Worm (Caenorhabditis elegans) whole organism, mixed stage, embryonic: ENCODE measurements around the gene glb-1.

Experiments
- M03D4.4 ChIP-seq: sonication (generic microtip); optimal IDR thresholded peaks from 2 replicates; lab custom pipeline; 2017; ENCODE audit warnings: mild to moderate bottlenecking, missing genetic modification characterization, missing compliant biosample characterization
- bed-3 ChIP-seq: fragments of 200-800 bp; sonication (Bioruptor generic); optimal IDR thresholded peaks from 3 replicates; lab custom pipeline; 2018; ENCODE audit warnings: mild to moderate bottlenecking, missing genetic modification characterization, moderate library complexity, missing compliant biosample characterization
- blmp-1 ChIP-seq: fragments of 150-350 bp; optimal IDR thresholded peaks from 2 replicates; lab custom pipeline; 2014; ENCODE audit warnings: missing biosample characterization, missing genetic modification characterization
- ceh-43 ChIP-seq: fragments of 200-800 bp; sonication (Bioruptor generic); optimal IDR thresholded peaks from 2 replicates; lab custom pipeline; 2018; ENCODE audit warnings: mild to moderate bottlenecking, missing genetic modification characterization, moderate library complexity, missing compliant biosample characterization
- ceh-83 ChIP-seq: fragments of 200-800 bp; sonication (Bioruptor generic); optimal IDR thresholded peaks from 2 replicates; lab custom pipeline; 2018; ENCODE audit warnings: mild to moderate bottlenecking, missing genetic modification characterization, missing compliant biosample characterization
- ces-1 ChIP-seq: fragments of 150-350 bp; optimal IDR thresholded peaks from 2 replicates; lab custom pipeline; 2014; ENCODE audit warnings: missing biosample characterization, missing genetic modification reagents, missing genetic modification characterization
- cnd-1 ChIP-seq: fragments of 200-800 bp; sonication (Bioruptor generic); optimal IDR thresholded peaks from 2 replicates; lab custom pipeline; 2018; ENCODE audit warnings: mild to moderate bottlenecking, missing genetic modification characterization, missing compliant biosample characterization
- drap-1 ChIP-seq: fragments of 200-800 bp; sonication (Bioruptor generic); optimal IDR thresholded peaks from 3 replicates; lab custom pipeline; 2018; ENCODE audit warnings: mild to moderate bottlenecking, missing genetic modification characterization, missing compliant biosample characterization
- elt-1 ChIP-seq: sonication (generic microtip); optimal IDR thresholded peaks from 2 replicates; lab custom pipeline; 2017; ENCODE audit warnings: missing genetic modification characterization, mild to moderate bottlenecking, missing compliant biosample characterization, antibody characterized with exemption, moderate library complexity, borderline replicate concordance; ENCODE audit not compliant: insufficient read depth
- elt-3 ChIP-seq: fragments of 150-350 bp; optimal IDR thresholded peaks from 2 replicates; lab custom pipeline; 2014; ENCODE audit warnings: missing biosample characterization, missing genetic modification characterization
- flh-1 ChIP-seq: fragments of 200-800 bp; sonication (Bioruptor generic); optimal IDR thresholded peaks from 2 replicates; lab custom pipeline; 2018; ENCODE audit warnings: mild to moderate bottlenecking, missing genetic modification characterization, moderate library complexity, missing compliant biosample characterization
- hlh-1 ChIP-seq: fragments of 150-350 bp; optimal IDR thresholded peaks from 2 replicates; lab custom pipeline; 2014; ENCODE audit warnings: missing biosample characterization, missing genetic modification reagents, missing genetic modification characterization
- lin-13 ChIP-seq: fragments of 150-350 bp; optimal IDR thresholded peaks from 2 replicates; lab custom pipeline; 2014; ENCODE audit warnings: missing biosample characterization, missing genetic modification characterization
- lsy-2 ChIP-seq: fragments of 150-350 bp; optimal IDR thresholded peaks from 2 replicates; lab custom pipeline; 2014; ENCODE audit warnings: missing biosample characterization, missing genetic modification characterization
- mab-5 ChIP-seq: fragments of 150-350 bp; optimal IDR thresholded peaks from 2 replicates; lab custom pipeline; 2014; ENCODE audit warnings: missing biosample characterization, missing genetic modification characterization
- mls-2 ChIP-seq: sonication (generic microtip); optimal IDR thresholded peaks from 2 replicates; lab custom pipeline; 2016; ENCODE audit warnings: mild to moderate bottlenecking, missing genetic modification characterization, moderate library complexity, missing compliant biosample characterization
- nhr-12 ChIP-seq: fragments of 150-350 bp; optimal IDR thresholded peaks from 2 replicates; lab custom pipeline; 2014; ENCODE audit warnings: missing biosample characterization, missing genetic modification characterization
- nhr-2 ChIP-seq: fragments of 150-350 bp; optimal IDR thresholded peaks from 2 replicates; lab custom pipeline; 2014; ENCODE audit warnings: missing biosample characterization, missing genetic modification characterization
- nhr-237 ChIP-seq: fragments of 150-350 bp; optimal IDR thresholded peaks from 2 replicates; lab custom pipeline; 2014; ENCODE audit warnings: missing biosample characterization, missing genetic modification characterization
- nhr-28 ChIP-seq: fragments of 150-350 bp; optimal IDR thresholded peaks from 2 replicates; lab custom pipeline; 2014; ENCODE audit warnings: missing biosample characterization, missing genetic modification characterization
- pha-4 ChIP-seq: fragments of 150-350 bp; optimal IDR thresholded peaks from 2 replicates; lab custom pipeline; 2018; ENCODE audit warnings: missing biosample characterization, missing genetic modification reagents, missing genetic modification characterization
- sem-2 ChIP-seq: fragments of 200-800 bp; sonication (Bioruptor generic); optimal IDR thresholded peaks from 2 replicates; lab custom pipeline; 2018; ENCODE audit warnings: mild to moderate bottlenecking, missing genetic modification characterization, missing compliant biosample characterization
- sptf-1 ChIP-seq: sonication (generic microtip); optimal IDR thresholded peaks from 2 replicates; lab custom pipeline; 2017; ENCODE audit warnings: mild to moderate bottlenecking, missing genetic modification characterization, moderate library complexity, missing compliant biosample characterization
- tbx-8 ChIP-seq: fragments of 200-800 bp; sonication (Bioruptor generic); optimal IDR thresholded peaks from 2 replicates; lab custom pipeline; 2018; ENCODE audit warnings: mild to moderate bottlenecking, missing genetic modification characterization, moderate library complexity, missing compliant biosample characterization
- unc-120 ChIP-seq: sonication (generic microtip); optimal IDR thresholded peaks from 2 replicates; lab custom pipeline; 2017; ENCODE audit warnings: missing genetic modification characterization, missing compliant biosample characterization; ENCODE audit not compliant: poor library complexity, severe bottlenecking
- unc-39 ChIP-seq: fragments of 150-350 bp; optimal IDR thresholded peaks from 2 replicates; lab custom pipeline; 2014; ENCODE audit warnings: missing biosample characterization, missing genetic modification characterization
- unc-62 ChIP-seq: fragments of 150-350 bp; optimal IDR thresholded peaks from 2 replicates; lab custom pipeline; 2014; ENCODE audit warnings: missing biosample characterization, missing genetic modification reagents, missing genetic modification characterization
- zip-8 ChIP-seq: fragments of 150-350 bp; optimal IDR thresholded peaks from 2 replicates; lab custom pipeline; 2014; ENCODE audit warnings: missing biosample characterization, missing genetic modification characterization
- ztf-11 ChIP-seq: fragments of 150-350 bp; optimal IDR thresholded peaks from 2 replicates; lab custom pipeline; 2014; ENCODE audit warnings: missing biosample characterization, missing genetic modification characterization

The glb-1 gene

ce11 chrIII:8923240-8923734, at the start of gene glb-1:
glb-1 (minus strand) TSS chrIII:8923290.
- TF ChIP-seq tbx-8 (GFP tag; lab: Kevin White, UChicago), result no peak
- no peak for TF ChIP-seq ztf-11 (tag; lab: Kevin White, UChicago)
- no peak for TF ChIP-seq ceh-43 (GFP tag; lab: Kevin White, UChicago)
- no peak for TF ChIP-seq lsy-2 (tag; lab: Kevin White, UChicago)
- TF ChIP-seq mls-2, result no peak
- no peak for TF ChIP-seq cnd-1 (tag; lab: Kevin White, UChicago)

ce11 chrIII:8971255-8972020, 48.3 kb upstream of the glb-1 start, which contains the start of the genes eif-3.D and R08D7.4:
eif-3.D (minus strand) TSS chrIII:8971578.
R08D7.4 (plus strand) TSS chrIII:8971892.
- TF ChIP-seq pha-4 (tag; lab: Kevin White, UChicago) (peak; percentile 49), bed-3 (GFP tag; lab: Kevin White, UChicago) (peak; percentile 16), M03D4.4 (peak; percentile 58), ztf-11 (tag; lab: Kevin White, UChicago) (peak; percentile 46), mab-5 (tag; lab: Kevin White, UChicago) (no peak), sptf-1 (tag; lab: Kevin White, UChicago) (peak; percentile 79), ceh-43 (GFP tag; lab: Kevin White, UChicago) (no peak), lsy-2 (tag; lab: Kevin White, UChicago) (peak; percentile 56), cnd-1 (tag; lab: Kevin White, UChicago) (peak; percentile 9), lin-13 (tag; lab: Kevin White, UChicago) (peak; percentile 31), unc-120 (tag; lab: Kevin White, UChicago) (peak; percentile 37), mls-2 (peak; percentile 64), elt-3 (no peak), zip-8 (tag; lab: Kevin White, UChicago) (no peak), blmp-1 (tag; lab: Kevin White, UChicago) (no peak), elt-1 (tag; lab: Kevin White, UChicago) (no peak), nhr-237 (peak; percentile 33)

ce11 chrIII:8967639-8968038, 44.5 kb upstream of the glb-1 start, which contains the start of the genes bud-13 and rpap-2:
bud-13 (minus strand) TSS chrIII:8967727.
rpap-2 (plus strand) TSS chrIII:8967967.
- TF ChIP-seq nhr-2 (tag; lab: Kevin White, UChicago) (no peak), unc-39 (tag; lab: Kevin White, UChicago) (no peak), hlh-1 (tag; lab: Kevin White, UChicago) (no peak), mab-5 (tag; lab: Kevin White, UChicago) (no peak), nhr-237 (no peak), bed-3 (GFP tag; lab: Kevin White, UChicago) (no peak), sem-2 (GFP tag; lab: Kevin White, UChicago) (no peak), nhr-12 (tag; lab: Kevin White, UChicago) (no peak), ces-1 (GFP tag; lab: Kevin White, UChicago) (no peak), flh-1 (GFP tag; lab: Kevin White, UChicago) (no peak), ceh-43 (GFP tag; lab: Kevin White, UChicago) (no peak), unc-120 (tag; lab: Kevin White, UChicago) (no peak), blmp-1 (tag; lab: Kevin White, UChicago) (no peak), pha-4 (tag; lab: Kevin White, UChicago) (no peak), lsy-2 (tag; lab: Kevin White, UChicago) (no peak), mls-2 (no peak)

- no peak for TF ChIP-seq ceh-83
- TF ChIP-seq lin-13 (tag; lab: Kevin White, UChicago), result no peak
- no peak for TF ChIP-seq nhr-28 (tag; lab: Kevin White, UChicago)
- TF ChIP-seq zip-8 (tag; lab: Kevin White, UChicago), result no peak
- no peak for TF ChIP-seq elt-3
- TF ChIP-seq bed-3 (GFP tag; lab: Kevin White, UChicago), result no peak
- no peak for TF ChIP-seq M03D4.4
- TF ChIP-seq nhr-12 (tag; lab: Kevin White, UChicago), result no peak
- no peak for TF ChIP-seq unc-62 (GFP tag; lab: Kevin White, UChicago)
- no peak for TF ChIP-seq flh-1 (GFP tag; lab: Kevin White, UChicago)
- TF ChIP-seq tbx-8 (GFP tag; lab: Kevin White, UChicago), result no peak
- TF ChIP-seq mls-2, result no peak
- TF ChIP-seq mab-5 (tag; lab: Kevin White, UChicago), result no peak
- no peak for TF ChIP-seq sem-2 (GFP tag; lab: Kevin White, UChicago)
- TF ChIP-seq drap-1 (GFP tag; lab: Kevin White, UChicago), result no peak
- TF ChIP-seq, all 35 proteins: peak for 0
Measured at ce11 chrIII:8964684-8965283, 41.7 kb upstream of the glb-1 start.
